Worm (Caenorhabditis elegans) whole organism, late embryonic: ENCODE measurements around the gene clec-208.
"Not testable (repeated sequence)": the region's sequence is repeated elsewhere in the genome, so short reads cannot be mapped to it uniquely, and the experiment has no call there.

ENCODE experiments used
- ama-1 ChIP-seq: fragments of 150-350 bp; optimal IDR thresholded peaks from 2 replicates; lab custom pipeline; 2014
- ceh-9 ChIP-seq: sonication (generic microtip); optimal IDR thresholded peaks from 2 replicates; lab custom pipeline; 2016; ENCODE audit warnings: mild to moderate bottlenecking, missing genetic modification characterization, inconsistent platforms, missing compliant biosample characterization
- dve-1 ChIP-seq: sonication (generic microtip); optimal IDR thresholded peaks from 2 replicates; lab custom pipeline; 2017; ENCODE audit warnings: antibody characterized with exemption, mild to moderate bottlenecking, missing genetic modification characterization, missing compliant biosample characterization
- elt-2 ChIP-seq: sonication (generic microtip); optimal IDR thresholded peaks from 2 replicates; lab custom pipeline; 2016; ENCODE audit warnings: missing genetic modification reagents, missing genetic modification characterization, missing compliant biosample characterization
- fkh-6 ChIP-seq: sonication (generic microtip); optimal IDR thresholded peaks from 2 replicates; lab custom pipeline; 2016; ENCODE audit warnings: missing genetic modification characterization, missing compliant biosample characterization
- mec-3 ChIP-seq: sonication (generic microtip); optimal IDR thresholded peaks from 2 replicates; lab custom pipeline; 2016; ENCODE audit warnings: borderline replicate concordance, missing genetic modification characterization, missing compliant biosample characterization
- nhr-11 ChIP-seq: fragments of 150-350 bp; optimal IDR thresholded peaks from 2 replicates; lab custom pipeline; 2014; ENCODE audit warnings: missing biosample characterization, missing genetic modification characterization
- pha-4 ChIP-seq: fragments of 150-350 bp; optimal IDR thresholded peaks from 2 replicates; lab custom pipeline; 2018; ENCODE audit warnings: missing biosample characterization, missing genetic modification reagents, missing genetic modification characterization
- pqm-1 ChIP-seq: sonication (generic microtip); optimal IDR thresholded peaks from 2 replicates; lab custom pipeline; 2016; ENCODE audit warnings: missing genetic modification characterization, missing compliant biosample characterization
- pros-1 ChIP-seq: fragments of 150-350 bp; optimal IDR thresholded peaks from 2 replicates; lab custom pipeline; 2014; ENCODE audit warnings: missing biosample characterization, missing genetic modification reagents, missing genetic modification characterization
- sdc-2 ChIP-seq: sonication (generic microtip); optimal IDR thresholded peaks from 2 replicates; lab custom pipeline; 2016; ENCODE audit warnings: missing genotype, missing genetic modification characterization, missing compliant biosample characterization
- syd-9 ChIP-seq: sonication (generic microtip); optimal IDR thresholded peaks from 2 replicates; lab custom pipeline; 2016; ENCODE audit warnings: mild to moderate bottlenecking, missing genetic modification characterization, moderate library complexity, missing compliant biosample characterization

DNA sequence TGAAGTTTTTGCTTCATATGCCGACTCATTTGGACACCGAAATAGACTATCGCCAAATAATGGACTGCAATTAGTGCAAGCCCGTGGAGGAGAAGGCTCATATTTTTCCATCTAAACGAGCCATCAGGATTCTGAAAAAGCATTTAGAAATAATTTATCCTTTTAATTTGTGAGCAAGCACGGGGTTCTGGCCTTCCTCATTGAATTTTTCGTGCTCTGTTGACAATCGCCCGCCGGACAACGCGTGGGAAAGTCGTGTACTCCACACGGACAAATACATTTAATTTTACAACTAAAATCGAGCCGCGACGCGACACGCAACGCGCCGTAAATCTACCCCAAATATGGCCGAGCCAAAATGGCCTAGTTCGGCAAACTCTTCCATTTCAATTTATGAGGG, 46.7 kb downstream of the clec-208 start, which contains the start of gene F22F7.12:
- TF ChIP-seq nhr-11 (tag; lab: Kevin White, UChicago); elt-2 (tag; lab: Kevin White, UChicago); syd-9 (tag; lab: Kevin White, UChicago); pqm-1 (tag; lab: Kevin White, UChicago); mec-3 (tag; lab: Kevin White, UChicago); sdc-2 (tag; lab: Kevin White, UChicago); ama-1 (lab: Kevin White, UChicago); fkh-6; pha-4 (tag; lab: Kevin White, UChicago); dve-1; ceh-9 (tag; lab: Kevin White, UChicago); pros-1 (tag; lab: Kevin White, UChicago): not testable (repeated sequence)
